Fruit fly (Drosophila melanogaster) whole organism, embryonic: ENCODE measurements around the gene cu.
A peak's percentile ranks its signal among the peaks of the same experiment; 100 is the strongest.

ENCODE experiments used
- Ada2b ChIP-seq: fragments of 200-800 bp; sonication (Bioruptor generic); IDR thresholded peaks from 2 replicates; pipeline ENCODE4 v1.3.6; 2022; ENCODE audit warnings: missing biosample characterization, missing genetic modification characterization
- CG10274 ChIP-seq: fragments of 200-800 bp; sonication (Bioruptor generic); optimal IDR thresholded peaks from 3 replicates; lab custom pipeline; 2017; ENCODE audit warnings: missing biosample characterization, mild to moderate bottlenecking, missing genetic modification characterization
- CG11093 ChIP-seq: fragments of 200-800 bp; sonication (Bioruptor generic); IDR thresholded peaks from 3 replicates; pipeline ENCODE4 v1.3.6; 2022; ENCODE audit warnings: missing biosample characterization, missing genetic modification characterization
- CG11247 ChIP-seq: fragments of 200-800 bp; sonication (Bioruptor generic); IDR thresholded peaks from 2 replicates; pipeline ENCODE4 v1.3.6; 2022; ENCODE audit warnings: missing biosample characterization, missing genetic modification characterization
- CG11560 ChIP-seq: fragments of 200-800 bp; sonication (Bioruptor generic); IDR thresholded peaks from 3 replicates; pipeline ENCODE4 v1.3.6; 2022; ENCODE audit warnings: missing biosample characterization, missing genetic modification characterization
- CG14667 ChIP-seq: fragments of 200-800 bp; sonication (Bioruptor generic); IDR thresholded peaks from 2 replicates; pipeline ENCODE4 v1.3.6; 2022; ENCODE audit warnings: missing biosample characterization, missing genetic modification characterization
- CG16863 ChIP-seq: fragments of 200-800 bp; sonication (Bioruptor generic); optimal IDR thresholded peaks from 3 replicates; lab custom pipeline; 2016; ENCODE audit warnings: missing biosample characterization, missing genetic modification characterization
- CG17912 ChIP-seq: fragments of 200-800 bp; sonication (Bioruptor generic); optimal IDR thresholded peaks from 2 replicates; lab custom pipeline; 2018; ENCODE audit warnings: missing biosample characterization, mild to moderate bottlenecking, missing genetic modification characterization
- CG1832 ChIP-seq: fragments of 200-800 bp; sonication (Bioruptor generic); optimal IDR thresholded peaks from 2 replicates; lab custom pipeline; 2017; ENCODE audit warnings: missing biosample characterization, mild to moderate bottlenecking, missing genetic modification characterization, inconsistent platforms
- CG30020 ChIP-seq: fragments of 200-800 bp; optimal IDR thresholded peaks from 2 replicates; lab custom pipeline; 2019; ENCODE audit warnings: missing biosample characterization, mild to moderate bottlenecking, missing genetic modification characterization, moderate library complexity
- CG30431 ChIP-seq: fragments of 200-800 bp; sonication (Bioruptor generic); optimal IDR thresholded peaks from 2 replicates; lab custom pipeline; 2017; ENCODE audit warnings: missing biosample characterization, missing genetic modification characterization
- CG31365 ChIP-seq: fragments of 200-800 bp; sonication (Bioruptor generic); optimal IDR thresholded peaks from 2 replicates; lab custom pipeline; 2018; ENCODE audit warnings: missing biosample characterization, mild to moderate bottlenecking, missing genetic modification characterization
- CG32767 ChIP-seq: fragments of 200-800 bp; sonication (Bioruptor generic); IDR thresholded peaks from 2 replicates; pipeline ENCODE4 v1.3.6; 2022; ENCODE audit warnings: missing biosample characterization, missing genetic modification characterization
- CG34376 ChIP-seq: fragments of 200-800 bp; sonication (Bioruptor generic); optimal IDR thresholded peaks from 2 replicates; lab custom pipeline; 2018; ENCODE audit warnings: missing biosample characterization, mild to moderate bottlenecking, missing genetic modification characterization
- CG7839 ChIP-seq: fragments of 200-800 bp; sonication (Bioruptor generic); optimal IDR thresholded peaks from 3 replicates; lab custom pipeline; 2018; ENCODE audit warnings: missing biosample characterization, mild to moderate bottlenecking, missing genetic modification characterization, moderate library complexity
- CG8290 ChIP-seq, 3 experiments: fragments of 200-800 bp; sonication (Bioruptor generic); optimal IDR thresholded peaks; 2 replicates each; lab custom pipeline; 2016 to 2019; ENCODE audit warnings: missing biosample characterization in 3 of 3, missing genetic modification characterization in 3 of 3, mild to moderate bottlenecking in 2 of 3, moderate library complexity in 1 of 3
- CG8359 ChIP-seq: fragments of 200-800 bp; sonication (Bioruptor generic); optimal IDR thresholded peaks from 2 replicates; lab custom pipeline; 2017; ENCODE audit warnings: missing biosample characterization, mild to moderate bottlenecking, missing genetic modification characterization, borderline replicate concordance
- CG8944 ChIP-seq: fragments of 200-800 bp; sonication (Bioruptor generic); optimal IDR thresholded peaks from 3 replicates; lab custom pipeline; 2016; ENCODE audit warnings: missing biosample characterization, missing genetic modification characterization
- CG9727 ChIP-seq: fragments of 200-800 bp; sonication (Bioruptor generic); optimal IDR thresholded peaks from 3 replicates; lab custom pipeline; 2017; ENCODE audit warnings: missing biosample characterization, mild to moderate bottlenecking, missing genetic modification characterization
- Dip3 ChIP-seq: fragments of 200-800 bp; sonication (Bioruptor generic); optimal IDR thresholded peaks from 3 replicates; lab custom pipeline; 2016; ENCODE audit warnings: missing biosample characterization, missing genetic modification characterization
- Elba2 ChIP-seq: fragments of 200-800 bp; sonication (Bioruptor generic); optimal IDR thresholded peaks from 3 replicates; lab custom pipeline; 2016; ENCODE audit warnings: missing biosample characterization, missing genetic modification characterization
- Ets97D ChIP-seq: fragments of 200-800 bp; sonication (Bioruptor generic); optimal IDR thresholded peaks from 3 replicates; lab custom pipeline; 2016; ENCODE audit warnings: missing biosample characterization, missing genetic modification characterization
- Fer1 ChIP-seq: fragments of 200-800 bp; sonication (Bioruptor generic); optimal IDR thresholded peaks from 2 replicates; lab custom pipeline; 2017; ENCODE audit warnings: missing biosample characterization, mild to moderate bottlenecking, missing genetic modification characterization
- Optix ChIP-seq: fragments of 200-800 bp; sonication (Bioruptor generic); IDR thresholded peaks from 3 replicates; pipeline ENCODE4 v1.3.6; 2022; ENCODE audit warnings: missing biosample characterization, missing genetic modification characterization
- Ptx1 ChIP-seq: fragments of 200-800 bp; sonication (Bioruptor generic); IDR thresholded peaks from 2 replicates; pipeline ENCODE4 v1.3.6; 2022; ENCODE audit warnings: missing biosample characterization, missing genetic modification characterization
- Sry-δ ChIP-seq: fragments of 200-800 bp; sonication (Bioruptor generic); optimal IDR thresholded peaks from 2 replicates; lab custom pipeline; 2016; ENCODE audit warnings: missing biosample characterization, missing genetic modification characterization
- TFAM ChIP-seq: fragments of 200-800 bp; sonication (Bioruptor generic); optimal IDR thresholded peaks from 2 replicates; lab custom pipeline; 2017; ENCODE audit warnings: missing biosample characterization, missing genetic modification characterization, inconsistent platforms
- ab ChIP-seq: fragments of 200-800 bp; sonication (Bioruptor generic); optimal IDR thresholded peaks from 2 replicates; lab custom pipeline; 2016; ENCODE audit warnings: missing biosample characterization, missing genetic modification characterization
- btn ChIP-seq: fragments of 200-800 bp; sonication (Bioruptor generic); optimal IDR thresholded peaks from 2 replicates; lab custom pipeline; 2016; ENCODE audit warnings: missing biosample characterization, missing genetic modification characterization
- corto ChIP-seq: fragments of 200-800 bp; sonication (Bioruptor generic); optimal IDR thresholded peaks from 2 replicates; lab custom pipeline; 2016; ENCODE audit warnings: missing biosample characterization, mild to moderate bottlenecking, missing genetic modification characterization, moderate library complexity
- cwo ChIP-seq: fragments of 200-800 bp; sonication (Bioruptor generic); optimal IDR thresholded peaks from 3 replicates; lab custom pipeline; 2017; ENCODE audit warnings: missing biosample characterization, missing genetic modification characterization, mild to moderate bottlenecking, moderate library complexity, missing genetic modification reagents
- disco-r ChIP-seq: fragments of 200-800 bp; sonication (Bioruptor generic); optimal IDR thresholded peaks from 2 replicates; lab custom pipeline; 2016; ENCODE audit warnings: missing biosample characterization, missing genetic modification characterization
- fd64A ChIP-seq: fragments of 200-800 bp; sonication (Bioruptor generic); optimal IDR thresholded peaks from 3 replicates; lab custom pipeline; 2018; ENCODE audit warnings: missing biosample characterization, mild to moderate bottlenecking, missing genetic modification characterization
- gcm ChIP-seq: fragments of 200-800 bp; sonication (Bioruptor generic); optimal IDR thresholded peaks from 2 replicates; lab custom pipeline; 2019; ENCODE audit warnings: missing biosample characterization, mild to moderate bottlenecking, missing genetic modification characterization, moderate library complexity
- gcm2 ChIP-seq: fragments of 200-800 bp; sonication (Bioruptor generic); optimal IDR thresholded peaks from 2 replicates; lab custom pipeline; 2016; ENCODE audit warnings: missing biosample characterization, missing genetic modification characterization
- gt ChIP-seq: fragments of 200-800 bp; sonication (Bioruptor generic); IDR thresholded peaks from 2 replicates; pipeline ENCODE4 v1.3.6; 2022; ENCODE audit warnings: missing biosample characterization, missing genetic modification characterization
- hbn ChIP-seq: fragments of 200-800 bp; sonication (Bioruptor generic); IDR thresholded peaks from 2 replicates; pipeline ENCODE4 v1.3.6; 2022; ENCODE audit warnings: missing biosample characterization, missing genetic modification characterization; ENCODE audit not compliant: partially characterized antibody
- inv ChIP-seq: fragments of 200-800 bp; sonication (Bioruptor generic); IDR thresholded peaks from 2 replicates; pipeline ENCODE4 v1.3.6; 2022; ENCODE audit warnings: missing biosample characterization, missing genetic modification characterization; ENCODE audit not compliant: partially characterized antibody
- ken ChIP-seq: fragments of 200-800 bp; sonication (Bioruptor generic); IDR thresholded peaks from 3 replicates; pipeline ENCODE4 v1.3.6; 2022; ENCODE audit warnings: missing biosample characterization, missing genetic modification characterization
- lmd ChIP-seq: fragments of 200-800 bp; sonication (Bioruptor generic); IDR thresholded peaks from 2 replicates; pipeline ENCODE4 v1.3.6; 2022; ENCODE audit warnings: missing biosample characterization, missing genetic modification characterization
- otp ChIP-seq: fragments of 200-800 bp; sonication (Bioruptor generic); IDR thresholded peaks from 3 replicates; pipeline ENCODE4, ENCODE4 v1.3.6; 2022; ENCODE audit warnings: missing biosample characterization, missing genetic modification characterization
- peb ChIP-seq: fragments of 200-800 bp; sonication (Bioruptor generic); IDR thresholded peaks from 2 replicates; pipeline ENCODE4 v1.3.6; 2022; ENCODE audit warnings: missing biosample characterization, missing genetic modification characterization
- pum ChIP-seq: fragments of 200-800 bp; sonication (Bioruptor generic); optimal IDR thresholded peaks from 2 replicates; lab custom pipeline; 2016; ENCODE audit warnings: missing biosample characterization, missing genetic modification characterization
- run ChIP-seq: fragments of 200-800 bp; sonication (Bioruptor generic); optimal IDR thresholded peaks from 3 replicates; lab custom pipeline; 2018; ENCODE audit warnings: missing biosample characterization, mild to moderate bottlenecking, missing genetic modification characterization
- sc ChIP-seq, 3 experiments: fragments of >200 bp in 2 of 3; fragments of 200-800 bp in 1 of 3; sonication (Bioruptor generic) in 1 of 3; optimal IDR thresholded peaks; 2 replicates in 2 of 3; 3 replicates in 1 of 3; lab custom pipeline; 2017; ENCODE audit warnings: mild to moderate bottlenecking in 1 of 3, missing biosample characterization in 1 of 3, missing genetic modification characterization in 1 of 3, missing genetic modification reagents in 1 of 3
- schlank ChIP-seq: fragments of 200-800 bp; sonication (Bioruptor generic); optimal IDR thresholded peaks from 2 replicates; lab custom pipeline; 2018; ENCODE audit warnings: missing biosample characterization, mild to moderate bottlenecking, missing genetic modification characterization
- tup ChIP-seq: fragments of 200-800 bp; sonication (Bioruptor generic); optimal IDR thresholded peaks from 2 replicates; lab custom pipeline; 2016; ENCODE audit warnings: missing biosample characterization, mild to moderate bottlenecking, missing genetic modification characterization, moderate library complexity

Gene cu

DNA sequence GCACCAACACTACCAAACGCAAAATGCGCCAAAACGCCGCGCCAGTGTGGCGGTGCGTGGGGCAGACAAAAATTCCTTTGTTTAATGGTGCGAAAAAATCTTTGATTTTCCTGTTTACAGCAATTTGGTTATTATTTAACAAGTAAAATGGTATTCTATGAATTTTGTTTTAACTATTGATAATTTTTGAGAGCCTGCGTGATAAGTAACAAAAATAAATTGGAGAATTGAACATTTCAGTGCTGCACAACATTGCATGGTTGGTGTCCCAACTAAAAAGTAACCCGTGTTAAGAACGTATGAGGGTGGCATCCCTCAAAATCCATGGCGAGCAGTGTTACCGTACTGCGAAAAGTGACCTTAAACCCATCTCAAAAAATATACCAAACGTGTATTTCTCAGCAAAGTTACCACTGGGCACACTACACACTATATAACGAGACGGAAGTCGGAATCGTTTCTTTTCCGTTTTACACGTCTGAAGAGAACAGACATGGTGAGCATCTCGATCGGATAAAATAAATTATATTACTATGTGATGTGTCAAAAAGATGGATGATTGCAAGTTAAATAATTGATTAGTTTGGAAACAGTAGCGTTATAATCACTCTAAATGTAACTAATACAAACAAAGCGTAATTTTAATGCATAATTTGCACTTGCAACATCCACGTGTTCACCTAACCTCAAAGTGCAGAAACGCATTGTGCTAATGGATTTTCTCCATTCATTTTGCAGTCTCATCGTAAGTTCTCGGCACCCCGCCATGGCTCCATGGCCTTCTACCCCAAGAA, 24.2 kb downstream of the cu start, which contains the start of the genes CG6693 and RpL3 (continued):
- TF ChIP-seq CG30431 (GFP tag; lab: Kevin White, UChicago) (no peak), fd64A (GFP tag; lab: Kevin White, UChicago) (peak; percentile 89), CG8944 (GFP tag; lab: Kevin White, UChicago) (peak; percentile 4), Ada2b (GFP tag; lab: Robert Waterston, UW) (no peak), pum (GFP tag; lab: Kevin White, UChicago) (no peak), CG1832 (GFP tag; lab: Kevin White, UChicago) (no peak), cwo (GFP tag; lab: Kevin White, UChicago) (peak; percentile 61), run (tag; lab: Kevin White, UChicago) (peak; percentile 57), otp (GFP tag; lab: Robert Waterston, UW) (peak; percentile 80; the same call in 2 of the 3 replicates), btn (peak; percentile 47), CG8359 (peak; percentile 46), gcm2 (GFP tag; lab: Kevin White, UChicago) (peak; percentile 66), disco-r (peak; percentile 53), Dip3 (GFP tag; lab: Kevin White, UChicago) (peak; percentile 44), CG32767 (GFP tag; lab: Robert Waterston, UW) (peak; percentile 49; the same call in 1 of the 2 replicates), schlank (tag; lab: Kevin White, UChicago) (peak; percentile 79), Fer1 (GFP tag; lab: Kevin White, UChicago) (peak; percentile 86), Ptx1 (GFP tag; lab: Robert Waterston, UW) (peak; percentile 43; the same call in 1 of the 2 replicates), TFAM (GFP tag; lab: Kevin White, UChicago) (no peak), CG9727 (GFP tag; lab: Kevin White, UChicago) (peak; percentile 77), Elba2 (GFP tag; lab: Kevin White, UChicago) (no peak), sc (optimal IDR thresholded peaks at IDR 0.05; lab: Kevin White, UChicago) (no peak), sc (GFP tag; optimal IDR thresholded peaks at IDR 0.05; lab: Kevin White, UChicago) (peak; percentile 54), corto (GFP tag; lab: Kevin White, UChicago) (no peak), peb (GFP tag; lab: Robert Waterston, UW) (no peak), Sry-δ (GFP tag; lab: Kevin White, UChicago) (peak; percentile 71), Optix (GFP tag; lab: Robert Waterston, UW) (peak; percentile 70), CG16863 (peak; percentile 58), CG30020 (peak; percentile 27), CG11093 (GFP tag; lab: Robert Waterston, UW) (no peak), Ets97D (GFP tag; lab: Kevin White, UChicago) (peak; percentile 98), CG31365 (tag; lab: Kevin White, UChicago) (peak; percentile 85), CG11247 (GFP tag; lab: Robert Waterston, UW) (peak; percentile 73), gt (GFP tag; lab: Robert Waterston, UW) (no peak), CG7839 (peak; percentile 77), inv (GFP tag; lab: Robert Waterston, UW) (peak; percentile 24; the same call in 1 of the 2 replicates), tup (GFP tag; lab: Kevin White, UChicago) (no peak), ab (peak; percentile 38), CG8290 (GFP tag; optimal IDR thresholded peaks at IDR 0.05; lab: Kevin White, UChicago) (peak; percentile 69), CG8290 (tag; optimal IDR thresholded peaks at IDR 0.05; lab: Kevin White, UChicago) (peak; percentile 43 to 94), lmd (no peak; the same call in 1 of the 2 replicates), CG10274 (peak; percentile 0), hbn (GFP tag; lab: Robert Waterston, UW) (no peak), CG17912 (GFP tag; lab: Kevin White, UChicago) (peak; percentile 76), gcm (GFP tag; lab: Kevin White, UChicago) (peak; percentile 78), CG11560 (no peak; the same call in 2 of the 3 replicates), ken (peak; percentile 58; the same call in 2 of the 3 replicates), CG14667 (GFP tag; lab: Robert Waterston, UW) (no peak), CG34376 (GFP tag; lab: Kevin White, UChicago) (peak; percentile 98)
